Worm (Caenorhabditis elegans) whole organism, young adult: ENCODE measurements around the gene W02A2.5.

ENCODE experiments used
- B0035.1 ChIP-seq: sonication (generic microtip); optimal IDR thresholded peaks from 2 replicates; lab custom pipeline; 2016; ENCODE audit warnings: missing genetic modification characterization, mild to moderate bottlenecking, missing compliant biosample characterization, missing genotype, missing genetic modification reagents
- B0261.1 ChIP-seq: sonication (generic microtip); optimal IDR thresholded peaks from 2 replicates; lab custom pipeline; 2016; ENCODE audit warnings: mild to moderate bottlenecking, missing genetic modification characterization, moderate library complexity, missing compliant biosample characterization
- F33H1.4 ChIP-seq: fragments of 200-800 bp; sonication (Bioruptor generic); IDR thresholded peaks from 2 replicates; pipeline ENCODE4 v1.3.6; 2022; ENCODE audit warnings: missing genetic modification reagents, missing genetic modification characterization, missing compliant biosample characterization
- F49E8.2 ChIP-seq: sonication (generic microtip); optimal IDR thresholded peaks from 3 replicates; lab custom pipeline; 2017; ENCODE audit warnings: missing genetic modification characterization, mild to moderate bottlenecking, missing compliant biosample characterization, antibody characterized with exemption, moderate library complexity; ENCODE audit not compliant: insufficient read depth
- F52B5.7 ChIP-seq: sonication (generic microtip); optimal IDR thresholded peaks from 2 replicates; lab custom pipeline; 2016; ENCODE audit warnings: mild to moderate bottlenecking, missing genetic modification characterization, missing compliant biosample characterization
- F55B11.4 ChIP-seq: sonication (generic microtip); optimal IDR thresholded peaks from 2 replicates; lab custom pipeline; 2016; ENCODE audit warnings: missing compliant biosample characterization, missing genetic modification characterization, borderline replicate concordance; ENCODE audit not compliant: insufficient read depth
- Y53G8AR.9 ChIP-seq: fragments of 200-800 bp; sonication (Bioruptor generic); conservative IDR thresholded peaks from 2 replicates; pipeline ENCODE4 v1.3.6; 2022; ENCODE audit warnings: missing genetic modification reagents, missing genetic modification characterization, missing compliant biosample characterization
- Y67H2A.10 ChIP-seq: fragments of 200-800 bp; sonication (Bioruptor generic); conservative IDR thresholded peaks from 2 replicates; pipeline ENCODE4 v1.3.6; 2022; ENCODE audit warnings: missing genetic modification reagents, missing genetic modification characterization, missing compliant biosample characterization
- Y79H2A.3 ChIP-seq: fragments of 200-800 bp; sonication (Bioruptor generic); conservative IDR thresholded peaks from 2 replicates; pipeline ENCODE4 v1.3.6; 2022; ENCODE audit warnings: missing genetic modification reagents, missing genetic modification characterization, missing compliant biosample characterization
- ama-1 ChIP-seq, 3 experiments: fragments of 150-350 bp in 1 of 3; sonication (generic microtip) in 2 of 3; optimal IDR thresholded peaks; 2 replicates each; lab custom pipeline; 2014 to 2018; ENCODE audit warnings: missing biosample characterization in 2 of 3, missing genetic modification characterization in 2 of 3, missing genetic modification reagents in 2 of 3
- aptf-3 ChIP-seq: fragments of 200-800 bp; sonication (Bioruptor generic); IDR thresholded peaks from 2 replicates; pipeline ENCODE4 v1.3.6; 2022; ENCODE audit warnings: missing genetic modification characterization, missing compliant biosample characterization
- attf-6 ChIP-seq: fragments of 200-800 bp; sonication (Bioruptor generic); IDR thresholded peaks from 2 replicates; pipeline ENCODE4 v1.3.6; 2022; ENCODE audit warnings: missing genetic modification reagents, missing genetic modification characterization, missing compliant biosample characterization
- cebp-1 ChIP-seq, 2 experiments: fragments of 200-800 bp in 1 of 2; sonication (Bioruptor generic) in 1 of 2; sonication (generic microtip) in 1 of 2; IDR thresholded peaks in 1 of 2; optimal IDR thresholded peaks in 1 of 2; 2 replicates each; pipeline versions ENCODE4 v1.3.6 to Lab custom; 2017 to 2022; ENCODE audit warnings: missing compliant biosample characterization in 2 of 2, missing genetic modification characterization in 2 of 2, mild to moderate bottlenecking in 1 of 2, missing genetic modification reagents in 1 of 2, moderate library complexity in 1 of 2
- chd-7 ChIP-seq: sonication (generic microtip); optimal IDR thresholded peaks from 2 replicates; lab custom pipeline; 2016; ENCODE audit warnings: mild to moderate bottlenecking, missing genetic modification characterization, moderate library complexity, missing compliant biosample characterization
- dpff-1 ChIP-seq: sonication (generic microtip); optimal IDR thresholded peaks from 2 replicates; lab custom pipeline; 2017; ENCODE audit warnings: mild to moderate bottlenecking, missing genetic modification characterization, missing compliant biosample characterization
- dpl-1 ChIP-seq: fragments of 150-350 bp; optimal IDR thresholded peaks from 2 replicates; lab custom pipeline; 2014; ENCODE audit warnings: missing biosample characterization, missing genetic modification reagents, missing genetic modification characterization
- efl-1 ChIP-seq: fragments of 150-350 bp; optimal IDR thresholded peaks from 2 replicates; lab custom pipeline; 2014; ENCODE audit warnings: missing biosample characterization, missing genetic modification reagents, missing genetic modification characterization
- egl-18 ChIP-seq: fragments of 200-800 bp; sonication (Bioruptor generic); IDR thresholded peaks from 2 replicates; pipeline ENCODE4 v1.3.6; 2022; ENCODE audit warnings: missing genetic modification reagents, missing genetic modification characterization, missing compliant biosample characterization
- fkh-3 ChIP-seq: sonication (generic microtip); optimal IDR thresholded peaks from 2 replicates; lab custom pipeline; 2016; ENCODE audit warnings: mild to moderate bottlenecking, missing genetic modification characterization, missing compliant biosample characterization
- hmg-1.2 ChIP-seq: fragments of 200-800 bp; sonication (Bioruptor generic); IDR thresholded peaks from 2 replicates; pipeline ENCODE4 v1.3.6; 2022; ENCODE audit warnings: missing genetic modification reagents, missing genetic modification characterization, missing compliant biosample characterization
- hsf-1 ChIP-seq: fragments of 200-800 bp; sonication (Bioruptor generic); IDR thresholded peaks from 2 replicates; pipeline ENCODE4 v1.3.6; 2022; ENCODE audit warnings: missing genetic modification reagents, missing genetic modification characterization, missing compliant biosample characterization
- lin-54 ChIP-seq: fragments of 200-800 bp; sonication (Bioruptor generic); optimal IDR thresholded peaks from 2 replicates; lab custom pipeline; 2018; ENCODE audit warnings: mild to moderate bottlenecking, missing genetic modification characterization, missing compliant biosample characterization
- lsl-1 ChIP-seq: fragments of 200-800 bp; sonication (Bioruptor generic); optimal IDR thresholded peaks from 2 replicates; lab custom pipeline; 2018; ENCODE audit warnings: mild to moderate bottlenecking, missing genetic modification characterization, moderate library complexity, missing compliant biosample characterization
- madf-3 ChIP-seq: fragments of 200-800 bp; sonication (Bioruptor generic); IDR thresholded peaks from 2 replicates; pipeline ENCODE4 v1.3.6; 2022; ENCODE audit warnings: missing genetic modification reagents, missing genetic modification characterization, missing compliant biosample characterization
- madf-6 ChIP-seq: fragments of 200-800 bp; sonication (Bioruptor generic); IDR thresholded peaks from 2 replicates; pipeline ENCODE4 v1.3.6; 2022; ENCODE audit warnings: missing genetic modification reagents, missing genetic modification characterization, missing compliant biosample characterization
- madf-8 ChIP-seq: fragments of 200-800 bp; sonication (Bioruptor generic); conservative IDR thresholded peaks from 2 replicates; pipeline ENCODE4 v1.3.6; 2022; ENCODE audit warnings: missing genetic modification reagents, missing genetic modification characterization, missing compliant biosample characterization
- mcd-1 ChIP-seq: fragments of 200-800 bp; sonication (Bioruptor generic); IDR thresholded peaks from 2 replicates; pipeline ENCODE4 v1.3.6; 2022; ENCODE audit warnings: missing genetic modification reagents, missing genetic modification characterization, missing compliant biosample characterization
- mes-4 ChIP-seq: sonication (generic microtip); optimal IDR thresholded peaks from 2 replicates; lab custom pipeline; 2016; ENCODE audit warnings: missing genotype, missing genetic modification characterization, missing compliant biosample characterization
- nfya-2 ChIP-seq: fragments of 200-800 bp; sonication (Bioruptor generic); IDR thresholded peaks from 2 replicates; pipeline ENCODE4 v1.3.6; 2022; ENCODE audit warnings: missing genetic modification reagents, missing genetic modification characterization, missing compliant biosample characterization
- nfyb-1 ChIP-seq: fragments of 200-800 bp; sonication (Bioruptor generic); IDR thresholded peaks from 2 replicates; pipeline ENCODE4 v1.3.6; 2022; ENCODE audit warnings: missing genetic modification reagents, missing genetic modification characterization, missing compliant biosample characterization
- nhr-179 ChIP-seq: sonication (generic microtip); optimal IDR thresholded peaks from 2 replicates; lab custom pipeline; 2016; ENCODE audit warnings: mild to moderate bottlenecking, missing genetic modification characterization, missing compliant biosample characterization
- rec-8 ChIP-seq, 2 experiments: sonication (generic microtip); optimal IDR thresholded peaks; 2 replicates each; lab custom pipeline; 2016; ENCODE audit warnings: mild to moderate bottlenecking in 2 of 2, missing genetic modification characterization in 2 of 2, missing genetic modification reagents in 2 of 2, missing genotype in 2 of 2, missing biosample characterization in 1 of 2, missing compliant biosample characterization in 1 of 2, moderate library complexity in 1 of 2
- repo-1 ChIP-seq: sonication (generic microtip); optimal IDR thresholded peaks from 2 replicates; lab custom pipeline; 2017; ENCODE audit warnings: mild to moderate bottlenecking, missing genetic modification characterization, missing compliant biosample characterization
- sea-2 ChIP-seq: fragments of 200-800 bp; sonication (Bioruptor generic); IDR thresholded peaks from 2 replicates; pipeline ENCODE4 v1.3.6; 2022; ENCODE audit warnings: missing genetic modification characterization, missing compliant biosample characterization
- snpc-4 ChIP-seq, 5 experiments: fragments of 150-350 bp in 1 of 5; sonication (generic microtip) in 4 of 5; optimal IDR thresholded peaks; 2 replicates each; lab custom pipeline; 2014 to 2018; ENCODE audit warnings: missing genetic modification characterization in 5 of 5, missing biosample characterization in 3 of 5, antibody characterized with exemption in 2 of 5, mild to moderate bottlenecking in 2 of 5, missing compliant biosample characterization in 2 of 5, missing genotype in 2 of 5, moderate library complexity in 2 of 5, missing genetic modification reagents in 1 of 5
- tbp1 ChIP-seq: fragments of 200-800 bp; sonication (Bioruptor generic); optimal IDR thresholded peaks from 2 replicates; lab custom pipeline; 2018; ENCODE audit warnings: mild to moderate bottlenecking, missing genetic modification characterization, missing compliant biosample characterization
- zfh-2 ChIP-seq: fragments of 200-800 bp; sonication (Bioruptor generic); conservative IDR thresholded peaks from 2 replicates; pipeline ENCODE4 v1.3.6; 2022; ENCODE audit warnings: missing genetic modification reagents, missing genetic modification characterization, missing compliant biosample characterization
- zim-3 ChIP-seq: sonication (generic microtip); optimal IDR thresholded peaks from 2 replicates; lab custom pipeline; 2017; ENCODE audit warnings: mild to moderate bottlenecking, missing genetic modification characterization, moderate library complexity, missing compliant biosample characterization
- ztf-25 ChIP-seq: fragments of 200-800 bp; sonication (Bioruptor generic); IDR thresholded peaks from 2 replicates; pipeline ENCODE4 v1.3.6; 2022; ENCODE audit warnings: missing genetic modification reagents, missing genetic modification characterization, missing compliant biosample characterization
- ztf-26 ChIP-seq: sonication (generic microtip); optimal IDR thresholded peaks from 2 replicates; lab custom pipeline; 2017; ENCODE audit warnings: missing genetic modification characterization, missing compliant biosample characterization
- ztf-28 ChIP-seq: fragments of 200-800 bp; sonication (Bioruptor generic); IDR thresholded peaks from 2 replicates; pipeline ENCODE4 v1.3.6; 2022; ENCODE audit warnings: missing genetic modification reagents, missing genetic modification characterization, missing compliant biosample characterization
- ztf-3 ChIP-seq: fragments of 200-800 bp; sonication (Bioruptor generic); optimal IDR thresholded peaks from 2 replicates; lab custom pipeline; 2018; ENCODE audit warnings: mild to moderate bottlenecking, missing genetic modification characterization, missing compliant biosample characterization
- ztf-6 ChIP-seq: fragments of 200-800 bp; sonication (Bioruptor generic); IDR thresholded peaks from 2 replicates; pipeline ENCODE4 v1.3.6; 2022; ENCODE audit warnings: missing genetic modification reagents, missing genetic modification characterization, missing compliant biosample characterization

W02A2.5 gene

ce11 chrIV:13299648-13300047, 43.0 kb upstream of the W02A2.5 start:
- TF ChIP-seq B0035.1 (tag; lab: Kevin White, UChicago): no peak
- TF ChIP-seq ztf-26 (tag; lab: Kevin White, UChicago): no peak
- no peak for TF ChIP-seq ztf-28 (GFP tag; lab: Robert Waterston, UW)
- TF ChIP-seq F52B5.7 (tag; lab: Kevin White, UChicago): no peak
- no peak for TF ChIP-seq Y53G8AR.9 (GFP tag; lab: Robert Waterston, UW)
- TF ChIP-seq hmg-1.2 (GFP tag; lab: Robert Waterston, UW): no peak
- no peak for TF ChIP-seq aptf-3 (GFP tag; lab: Robert Waterston, UW)
- TF ChIP-seq zfh-2: no peak
- no peak for TF ChIP-seq cebp-1 (GFP tag; IDR thresholded peaks at IDR 0.05; lab: Robert Waterston, UW)
- TF ChIP-seq cebp-1 (tag; optimal IDR thresholded peaks at IDR 0.05; lab: Kevin White, UChicago): no peak
- TF ChIP-seq sea-2 (GFP tag; lab: Robert Waterston, UW): no peak
- no peak for TF ChIP-seq dpl-1 (GFP tag; lab: Kevin White, UChicago)
- no peak for TF ChIP-seq madf-8 (GFP tag; lab: Robert Waterston, UW)
- TF ChIP-seq tbp1: no peak
- TF ChIP-seq F55B11.4 (tag; lab: Kevin White, UChicago): no peak
- no peak for TF ChIP-seq hsf-1 (GFP tag; lab: Robert Waterston, UW)
- TF ChIP-seq ztf-3 (GFP tag; lab: Kevin White, UChicago): no peak
- no peak for TF ChIP-seq ama-1 (optimal IDR thresholded peaks at IDR 0.05; lab: Kevin White, UChicago)
- TF ChIP-seq ama-1 (GFP tag; optimal IDR thresholded peaks at IDR 0.05; lab: Kevin White, UChicago): no peak
- no peak for TF ChIP-seq nhr-179 (tag; lab: Kevin White, UChicago)
- TF ChIP-seq F49E8.2 (tag; lab: Kevin White, UChicago): no peak
- TF ChIP-seq, all 124 proteins: peak for 0

ce11 chrIV:13300109-13300508, 42.5 kb upstream of the W02A2.5 start, which contains the start of gene kdp-1:
Gene kdp-1 (plus strand): TSS chrIV:13300188.
- TF ChIP-seq snpc-4 (GFP tag; optimal IDR thresholded peaks at IDR 0.05; lab: Kevin White, UChicago) (no peak), snpc-4 (tag; optimal IDR thresholded peaks at IDR 0.05; lab: Kevin White, UChicago) (peak in 1 of 4 experiments; percentile 45), F52B5.7 (tag; lab: Kevin White, UChicago) (peak; percentile 2), attf-6 (0 out of 2 replicates have a peak, but pooled peaks have one; percentile 38), zfh-2 (peak; percentile 66; the same call in 1 of the 2 replicates), dpff-1 (tag; lab: Kevin White, UChicago) (no peak), F55B11.4 (tag; lab: Kevin White, UChicago) (no peak), ztf-25 (GFP tag; lab: Robert Waterston, UW) (0 out of 2 replicates have a peak, but pooled peaks have one; percentile 53), F49E8.2 (tag; lab: Kevin White, UChicago) (peak; percentile 34), Y53G8AR.9 (GFP tag; lab: Robert Waterston, UW) (0 out of 2 replicates have a peak, but pooled peaks have one; percentile 26), madf-3 (GFP tag; lab: Robert Waterston, UW) (0 out of 2 replicates have a peak, but pooled peaks have one; percentile 72), Y67H2A.10 (GFP tag; lab: Robert Waterston, UW) (no peak), ztf-6 (GFP tag; lab: Robert Waterston, UW) (no peak), rec-8 (tag; optimal IDR thresholded peaks at IDR 0.05; lab: Kevin White, UChicago) (peak in 1 of 2 experiments; percentile 42), fkh-3 (tag; lab: Kevin White, UChicago) (peak; percentile 35), nfya-2 (0 out of 2 replicates have a peak, but pooled peaks have one; percentile 60), lsl-1 (GFP tag; lab: Kevin White, UChicago) (no peak), ama-1 (optimal IDR thresholded peaks at IDR 0.05; lab: Kevin White, UChicago) (no peak), ama-1 (GFP tag; optimal IDR thresholded peaks at IDR 0.05; lab: Kevin White, UChicago) (no peak), zim-3 (tag; lab: Kevin White, UChicago) (peak; percentile 51), F33H1.4 (GFP tag; lab: Robert Waterston, UW) (no peak; the same call in 1 of the 2 replicates), B0261.1 (tag; lab: Kevin White, UChicago) (no peak), aptf-3 (GFP tag; lab: Robert Waterston, UW) (0 out of 2 replicates have a peak, but pooled peaks have one; percentile 16), egl-18 (GFP tag; lab: Robert Waterston, UW) (no peak), chd-7 (no peak), lin-54 (no peak), repo-1 (peak; percentile 62), nfyb-1 (0 out of 2 replicates have a peak, but pooled peaks have one; percentile 31), mcd-1 (GFP tag; lab: Robert Waterston, UW) (peak; percentile 62), mes-4 (tag; lab: Kevin White, UChicago) (no peak), Y79H2A.3 (no peak), efl-1 (no peak), madf-6 (GFP tag; lab: Robert Waterston, UW) (peak; percentile 47)
